Worm (Caenorhabditis elegans) whole organism, early embryonic: ENCODE measurements around the gene K12H6.8.

Source experiments
- B0310.2 ChIP-seq: sonication (generic microtip); optimal IDR thresholded peaks from 2 replicates; lab custom pipeline; 2016; ENCODE audit warnings: mild to moderate bottlenecking, missing genetic modification characterization, missing compliant biosample characterization
- F13C5.2 ChIP-seq: sonication (generic microtip); optimal IDR thresholded peaks from 2 replicates; lab custom pipeline; 2017; ENCODE audit warnings: mild to moderate bottlenecking, missing genetic modification characterization, inconsistent platforms, missing compliant biosample characterization
- aly-1 ChIP-seq: sonication (generic microtip); optimal IDR thresholded peaks from 2 replicates; lab custom pipeline; 2016; ENCODE audit warnings: missing genetic modification characterization, missing compliant biosample characterization
- ama-1 ChIP-seq: fragments of 150-350 bp; optimal IDR thresholded peaks from 2 replicates; lab custom pipeline; 2014
- ceh-13 ChIP-seq: fragments of 200-800 bp; sonication (Bioruptor generic); optimal IDR thresholded peaks from 2 replicates; lab custom pipeline; 2018; ENCODE audit warnings: mild to moderate bottlenecking, missing genetic modification characterization, missing compliant biosample characterization
- ceh-36 ChIP-seq: sonication (generic microtip); optimal IDR thresholded peaks from 2 replicates; lab custom pipeline; 2016; ENCODE audit warnings: missing genetic modification characterization, inconsistent platforms, missing compliant biosample characterization
- ets-7 ChIP-seq: sonication (generic microtip); optimal IDR thresholded peaks from 2 replicates; lab custom pipeline; 2016; ENCODE audit warnings: missing genotype, missing genetic modification characterization, missing compliant biosample characterization
- flt-1 ChIP-seq: fragments of 200-800 bp; sonication (Bioruptor generic); IDR thresholded peaks from 2 replicates; pipeline ENCODE4 v1.3.6; 2022; ENCODE audit warnings: missing genetic modification characterization, missing compliant biosample characterization
- hmbx-1 ChIP-seq: sonication (generic microtip); optimal IDR thresholded peaks from 2 replicates; lab custom pipeline; 2016; ENCODE audit warnings: mild to moderate bottlenecking, missing genetic modification characterization, missing compliant biosample characterization
- hmg-4 ChIP-seq: fragments of 200-800 bp; sonication (Bioruptor generic); optimal IDR thresholded peaks from 2 replicates; lab custom pipeline; 2018; ENCODE audit warnings: mild to moderate bottlenecking, missing genetic modification characterization, missing compliant biosample characterization
- hnd-1 ChIP-seq: sonication (generic microtip); optimal IDR thresholded peaks from 2 replicates; lab custom pipeline; 2016; ENCODE audit warnings: missing genetic modification characterization, missing compliant biosample characterization
- pes-1 ChIP-seq: fragments of 200-800 bp; sonication (Bioruptor generic); IDR thresholded peaks from 2 replicates; pipeline ENCODE4 v1.3.6; 2022; ENCODE audit warnings: missing genetic modification reagents, missing genetic modification characterization, missing compliant biosample characterization
- scrt-1 ChIP-seq: fragments of 200-800 bp; sonication (Bioruptor generic); IDR thresholded peaks from 2 replicates; pipeline ENCODE4 v1.3.6; 2022; ENCODE audit warnings: missing genetic modification characterization, missing compliant biosample characterization
- sea-1 ChIP-seq: fragments of 200-800 bp; sonication (Bioruptor generic); conservative IDR thresholded peaks from 2 replicates; pipeline ENCODE4 v1.3.6; 2022; ENCODE audit warnings: missing genetic modification characterization, missing compliant biosample characterization
- tbx-11 ChIP-seq: fragments of 200-800 bp; sonication (Bioruptor generic); IDR thresholded peaks from 2 replicates; pipeline ENCODE4 v1.3.6; 2022; ENCODE audit warnings: missing genetic modification characterization, missing compliant biosample characterization
- tbx-37 ChIP-seq: fragments of 200-800 bp; sonication (Bioruptor generic); conservative IDR thresholded peaks from 2 replicates; pipeline ENCODE4 v1.3.6; 2022; ENCODE audit warnings: missing genetic modification reagents, missing genetic modification characterization, missing compliant biosample characterization
- tra-4 ChIP-seq: sonication (generic microtip); optimal IDR thresholded peaks from 2 replicates; lab custom pipeline; 2017; ENCODE audit warnings: missing genetic modification characterization, missing compliant biosample characterization

Gene K12H6.8

ce11 chrII:2854794-2855193 lies 27.1 kb downstream of the K12H6.8 start:
- TF ChIP-seq tbx-37 (GFP tag; lab: Robert Waterston, UW) (no peak), tbx-11 (GFP tag; lab: Robert Waterston, UW) (no peak), hmbx-1 (no peak), B0310.2 (tag; lab: Kevin White, UChicago) (no peak), ceh-36 (no peak), scrt-1 (GFP tag; lab: Robert Waterston, UW) (no peak), flt-1 (GFP tag; lab: Robert Waterston, UW) (no peak), ama-1 (lab: Kevin White, UChicago) (no peak), ets-7 (no peak), sea-1 (GFP tag; lab: Robert Waterston, UW) (no peak), F13C5.2 (tag; lab: Kevin White, UChicago) (no peak), hnd-1 (tag; lab: Kevin White, UChicago) (no peak), ceh-13 (GFP tag; lab: Kevin White, UChicago) (no peak), pes-1 (GFP tag; lab: Robert Waterston, UW) (no peak), tra-4 (tag; lab: Kevin White, UChicago) (no peak), aly-1 (tag; lab: Kevin White, UChicago) (no peak), hmg-4 (GFP tag; lab: Kevin White, UChicago) (no peak)

- TF ChIP-seq B0310.2 (tag; lab: Kevin White, UChicago) (no peak), tra-4 (tag; lab: Kevin White, UChicago) (no peak), hnd-1 (tag; lab: Kevin White, UChicago) (no peak), pes-1 (GFP tag; lab: Robert Waterston, UW) (no peak), aly-1 (tag; lab: Kevin White, UChicago) (no peak)
Observed at ce11 chrII:2856114-2856513, 28.4 kb downstream of the K12H6.8 start.

ce11 chrII:2857559-2857958 lies 29.9 kb downstream of the K12H6.8 start:
- TF ChIP-seq pes-1 (GFP tag; lab: Robert Waterston, UW) (no peak), tra-4 (tag; lab: Kevin White, UChicago) (no peak), sea-1 (GFP tag; lab: Robert Waterston, UW) (no peak), tbx-37 (GFP tag; lab: Robert Waterston, UW) (no peak), hnd-1 (tag; lab: Kevin White, UChicago) (no peak), ceh-13 (GFP tag; lab: Kevin White, UChicago) (no peak), scrt-1 (GFP tag; lab: Robert Waterston, UW) (no peak), ama-1 (lab: Kevin White, UChicago) (no peak), flt-1 (GFP tag; lab: Robert Waterston, UW) (no peak), hmbx-1 (no peak), ets-7 (no peak), tbx-11 (GFP tag; lab: Robert Waterston, UW) (no peak), ceh-36 (no peak), F13C5.2 (tag; lab: Kevin White, UChicago) (no peak), aly-1 (tag; lab: Kevin White, UChicago) (no peak), B0310.2 (tag; lab: Kevin White, UChicago) (no peak), hmg-4 (GFP tag; lab: Kevin White, UChicago) (no peak)

ce11 chrII:2858851-2859250 lies 31.2 kb downstream of the K12H6.8 start:
- no peak for TF ChIP-seq hmg-4 (GFP tag; lab: Kevin White, UChicago)
- no peak for TF ChIP-seq ama-1 (lab: Kevin White, UChicago)
- TF ChIP-seq ceh-36: no peak
- no peak for TF ChIP-seq hnd-1 (tag; lab: Kevin White, UChicago)
- TF ChIP-seq B0310.2 (tag; lab: Kevin White, UChicago): no peak
- no peak for TF ChIP-seq ceh-13 (GFP tag; lab: Kevin White, UChicago)
- TF ChIP-seq hmbx-1: no peak
- TF ChIP-seq aly-1 (tag; lab: Kevin White, UChicago): no peak
- no peak for TF ChIP-seq flt-1 (GFP tag; lab: Robert Waterston, UW)
- TF ChIP-seq F13C5.2 (tag; lab: Kevin White, UChicago): no peak
- TF ChIP-seq tbx-37 (GFP tag; lab: Robert Waterston, UW): no peak

ce11 chrII:2859315-2859714 lies 31.6 kb downstream of the K12H6.8 start:
- TF ChIP-seq ama-1 (lab: Kevin White, UChicago) (no peak), ceh-36 (peak; percentile 90), B0310.2 (tag; lab: Kevin White, UChicago) (no peak)

DNA sequence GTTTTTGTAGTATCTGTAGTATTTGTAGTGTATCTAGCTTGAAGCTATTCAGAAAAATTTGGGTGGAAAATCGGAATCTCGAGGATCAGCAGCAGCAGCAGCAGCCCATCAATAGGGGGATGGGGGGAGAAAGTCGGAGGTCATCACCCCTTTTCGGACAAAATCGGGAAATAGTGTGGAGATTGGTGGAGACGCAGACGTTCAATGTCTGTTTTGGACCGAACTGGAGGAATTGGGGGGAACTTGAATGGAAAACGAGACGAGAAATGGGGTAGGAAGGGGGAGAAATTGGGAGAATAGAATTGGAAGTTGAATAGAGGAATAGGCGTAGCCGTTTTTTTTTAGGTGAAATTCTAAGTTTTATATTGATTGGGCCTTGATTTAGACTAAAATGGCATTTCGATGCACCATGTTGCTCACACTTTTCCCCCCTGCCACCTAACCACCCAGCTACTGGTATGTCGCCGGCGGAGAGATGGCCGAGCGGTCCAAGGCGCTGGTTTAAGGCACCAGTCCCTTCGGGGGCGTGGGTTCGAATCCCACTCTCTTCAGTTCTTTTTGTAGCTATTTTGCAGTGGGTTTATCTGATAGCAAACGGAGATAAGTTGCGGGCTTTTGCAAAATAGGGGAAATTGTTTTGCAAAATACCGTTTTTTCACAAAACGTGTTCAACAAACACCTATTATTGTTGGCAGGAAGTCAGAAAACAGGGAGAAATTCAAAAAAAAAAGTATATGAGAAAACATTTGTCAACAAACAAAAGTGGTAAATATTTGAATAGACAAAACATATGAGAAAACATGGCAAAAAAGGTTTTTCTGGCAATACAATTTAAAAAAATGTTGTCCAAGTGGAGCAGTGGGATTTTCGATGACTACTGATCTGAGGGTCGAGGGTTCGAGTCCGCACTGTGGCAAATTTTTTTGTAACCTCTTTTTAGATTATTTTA lies 32.5 kb downstream of the K12H6.8 start:
- TF ChIP-seq scrt-1 (GFP tag; lab: Robert Waterston, UW) (peak; percentile 69), hmg-4 (GFP tag; lab: Kevin White, UChicago) (peak; percentile 35), aly-1 (tag; lab: Kevin White, UChicago) (peak; percentile 40), ceh-13 (GFP tag; lab: Kevin White, UChicago) (peak; percentile 7), ceh-36 (no peak), tbx-11 (GFP tag; lab: Robert Waterston, UW) (0 out of 2 replicates have a peak, but pooled peaks have one; percentile 12), hmbx-1 (peak; percentile 1), pes-1 (GFP tag; lab: Robert Waterston, UW) (peak; percentile 64), hnd-1 (tag; lab: Kevin White, UChicago) (no peak)
